Fruit fly (Drosophila melanogaster) Kc167 (cell line): ENCODE measurements around the gene pan.

ENCODE experiments used
- Myc ChIP-seq: fragments of >200 bp; optimal IDR thresholded peaks from 2 replicates; lab custom pipeline; 2017; ENCODE audit warnings: missing external identifiers
- Sin3A ChIP-seq: fragments of >200 bp; optimal IDR thresholded peaks from 2 replicates; lab custom pipeline; 2018; ENCODE audit warnings: missing external identifiers
- psq ChIP-seq: fragments of >200 bp; optimal IDR thresholded peaks from 2 replicates; lab custom pipeline; 2017; ENCODE audit warnings: missing external identifiers

DNA sequence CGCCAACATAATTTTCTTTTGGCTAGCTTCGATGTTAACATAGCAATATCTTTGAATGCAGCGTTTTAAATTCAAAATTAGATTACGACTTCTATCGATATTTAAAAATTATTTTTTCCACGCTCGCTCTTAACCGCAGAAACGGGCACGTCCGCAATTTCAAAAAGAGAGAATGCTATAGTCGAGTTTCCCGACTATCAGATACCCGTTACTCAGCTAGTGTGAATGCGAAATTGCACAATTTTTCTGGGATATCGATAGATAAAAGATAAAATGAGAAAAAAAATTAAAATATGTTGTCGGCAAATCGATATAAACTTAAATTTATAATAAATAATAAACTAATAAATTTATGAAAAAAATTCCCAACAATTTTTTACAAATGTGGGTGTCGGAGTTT, 14.5 kb upstream of the pan start:
- TF ChIP-seq psq (lab: Kevin White, UChicago) (no peak), Sin3A (lab: Kevin White, UChicago) (no peak), Myc (lab: Kevin White, UChicago) (no peak)
